Worm (Caenorhabditis elegans): ENCODE data around the gene CD4.11.

ce11 chrV:5606255-5606654, 21.3 kb downstream of the CD4.11 start, which contains the start of gene CD4.1:
- TF ChIP-seq tab-1 (GFP tag; IDR thresholded peaks at IDR 0.05) (no peak), ztf-23 (GFP tag; IDR thresholded peaks at IDR 0.05) (no peak), cog-1 (tag; optimal IDR thresholded peaks at IDR 0.05) (no peak), T22C8.4 (GFP tag; IDR thresholded peaks at IDR 0.05) (no peak), flt-1 (GFP tag; IDR thresholded peaks at IDR 0.05) (no peak), ref-1 (GFP tag; conservative IDR thresholded peaks at IDR 0.05) (no peak), med-1 (GFP tag; optimal IDR thresholded peaks at IDR 0.05; ENCODE audit: insufficient read depth) (no peak)
